Worm (Caenorhabditis elegans): ENCODE measurements around the gene mett-10.

Gene mett-10

ce11 chrIII:10096525-10096972, 18.3 kb upstream of the mett-10 start (continued):
- TF ChIP-seq sma-9 (GFP tag; optimal IDR thresholded peaks at IDR 0.05) (peak; percentile 94), sma-9 (tag; optimal IDR thresholded peaks at IDR 0.05) (no peak), sem-4 (tag; optimal IDR thresholded peaks at IDR 0.05) (peak; percentile 85), gmeb-1 (tag; optimal IDR thresholded peaks at IDR 0.05) (peak; percentile 77), unc-62 (GFP tag; optimal IDR thresholded peaks at IDR 0.05) (peak; percentile 80), nhr-6 (tag; optimal IDR thresholded peaks at IDR 0.05) (peak; percentile 89), alr-1 (tag; optimal IDR thresholded peaks at IDR 0.05) (no peak), nhr-25 (tag; optimal IDR thresholded peaks at IDR 0.05) (peak; percentile 77), dmd-4 (tag; optimal IDR thresholded peaks at IDR 0.05) (no peak), R02D3.7 (tag; optimal IDR thresholded peaks at IDR 0.05) (peak; percentile 18), zag-1 (tag; optimal IDR thresholded peaks at IDR 0.05) (peak; percentile 86), ztf-1 (GFP tag; conservative IDR thresholded peaks at IDR 0.05) (no peak), blmp-1 (tag; optimal IDR thresholded peaks at IDR 0.05; ENCODE audit: insufficient read depth) (peak; percentile 20), C34F6.9 (tag; optimal IDR thresholded peaks at IDR 0.05) (peak; percentile 97), snpc-4 (tag; optimal IDR thresholded peaks at IDR 0.05) (peak; percentile 54), sma-3 (GFP tag; optimal IDR thresholded peaks at IDR 0.05) (peak; percentile 77), mab-5 (tag; optimal IDR thresholded peaks at IDR 0.05) (peak; percentile 85), nhr-10 (tag; optimal IDR thresholded peaks at IDR 0.05) (no peak), mdl-1 (tag; optimal IDR thresholded peaks at IDR 0.05) (peak; percentile 96 to 97), nhr-129 (tag; optimal IDR thresholded peaks at IDR 0.05) (peak; percentile 91), ceh-82 (tag; optimal IDR thresholded peaks at IDR 0.05) (peak; percentile 45), lin-39 (tag; optimal IDR thresholded peaks at IDR 0.05) (no peak)

- TF ChIP-seq Y55F3AM.14 (GFP tag; optimal IDR thresholded peaks at IDR 0.05) = no peak
- no peak for TF ChIP-seq lsy-2 (tag; optimal IDR thresholded peaks at IDR 0.05)
- no peak for TF ChIP-seq crh-2 (tag; optimal IDR thresholded peaks at IDR 0.05)
- no peak for TF ChIP-seq zag-1 (tag; optimal IDR thresholded peaks at IDR 0.05)
- no peak for TF ChIP-seq nhr-23 (tag; optimal IDR thresholded peaks at IDR 0.05)
- TF ChIP-seq nhr-25 (tag; optimal IDR thresholded peaks at IDR 0.05) = no peak
- TF ChIP-seq peb-1 (tag; optimal IDR thresholded peaks at IDR 0.05) = no peak
- no peak for TF ChIP-seq ama-1 (optimal IDR thresholded peaks at IDR 0.05)
- no peak for TF ChIP-seq lin-11 (tag; optimal IDR thresholded peaks at IDR 0.05)
- no peak for TF ChIP-seq nhr-12 (tag; optimal IDR thresholded peaks at IDR 0.05)
- TF ChIP-seq snpc-4 (tag; optimal IDR thresholded peaks at IDR 0.05) = no peak
- no peak for TF ChIP-seq R02D3.7 (tag; optimal IDR thresholded peaks at IDR 0.05)
- TF ChIP-seq alr-1 (tag; optimal IDR thresholded peaks at IDR 0.05) = no peak
- TF ChIP-seq nhr-129 (tag; optimal IDR thresholded peaks at IDR 0.05) = no peak
- TF ChIP-seq unc-55 (GFP tag; optimal IDR thresholded peaks at IDR 0.05) = no peak
- TF ChIP-seq egl-27 (tag; optimal IDR thresholded peaks at IDR 0.05) = no peak
- TF ChIP-seq elt-1 (tag; optimal IDR thresholded peaks at IDR 0.05) = no peak
- no peak for TF ChIP-seq unc-39 (tag; optimal IDR thresholded peaks at IDR 0.05)
- TF ChIP-seq ztf-1 (GFP tag; conservative IDR thresholded peaks at IDR 0.05) = no peak
Measured at ce11 chrIII:10097981-10098380, 16.9 kb upstream of the mett-10 start, which contains the start of gene spop-1. TSS of gene spop-1 (minus strand) at chrIII:10098081.

ce11 chrIII:10101352-10101751, 13.5 kb upstream of the mett-10 start, which contains the start of gene kel-10:
TSS of gene kel-10 (minus strand) at chrIII:10101452.
- TF ChIP-seq peb-1 (tag; optimal IDR thresholded peaks at IDR 0.05) (no peak), nhr-237 (tag; optimal IDR thresholded peaks at IDR 0.05) (no peak), unc-39 (tag; optimal IDR thresholded peaks at IDR 0.05) (no peak), ztf-4 (tag; optimal IDR thresholded peaks at IDR 0.05) (no peak), lsy-2 (tag; optimal IDR thresholded peaks at IDR 0.05) (no peak), nhr-129 (tag; optimal IDR thresholded peaks at IDR 0.05) (no peak), sem-4 (tag; optimal IDR thresholded peaks at IDR 0.05) (no peak), nhr-25 (tag; optimal IDR thresholded peaks at IDR 0.05) (no peak), sma-3 (GFP tag; optimal IDR thresholded peaks at IDR 0.05) (no peak), ama-1 (optimal IDR thresholded peaks at IDR 0.05) (no peak)

ce11 chrIII:10106390-10106789, 8.4 kb upstream of the mett-10 start, which contains the start of gene srt-55:
TSS of gene srt-55 (minus strand) at chrIII:10106490.
- no peak for TF ChIP-seq elt-1 (tag; optimal IDR thresholded peaks at IDR 0.05)
- TF ChIP-seq nhr-21 (tag; optimal IDR thresholded peaks at IDR 0.05) = no peak
- TF ChIP-seq nhr-11 (tag; optimal IDR thresholded peaks at IDR 0.05) = no peak
- TF ChIP-seq R02D3.7 (tag; optimal IDR thresholded peaks at IDR 0.05) = no peak
- TF ChIP-seq nhr-12 (tag; optimal IDR thresholded peaks at IDR 0.05) = no peak
- no peak for TF ChIP-seq lsy-2 (tag; optimal IDR thresholded peaks at IDR 0.05)

All from whole organism, L2 larva.